Fruit fly (Drosophila melanogaster): ENCODE measurements around the gene CG14966.

CG14966 gene

dm6 chr3L:3197464-3197863, at the start of gene CG14966:
Gene CG14966 (minus strand): TSS chr3L:3197631.
- TF ChIP-seq noc (tag; optimal IDR thresholded peaks at IDR 0.05), result no peak

DNA sequence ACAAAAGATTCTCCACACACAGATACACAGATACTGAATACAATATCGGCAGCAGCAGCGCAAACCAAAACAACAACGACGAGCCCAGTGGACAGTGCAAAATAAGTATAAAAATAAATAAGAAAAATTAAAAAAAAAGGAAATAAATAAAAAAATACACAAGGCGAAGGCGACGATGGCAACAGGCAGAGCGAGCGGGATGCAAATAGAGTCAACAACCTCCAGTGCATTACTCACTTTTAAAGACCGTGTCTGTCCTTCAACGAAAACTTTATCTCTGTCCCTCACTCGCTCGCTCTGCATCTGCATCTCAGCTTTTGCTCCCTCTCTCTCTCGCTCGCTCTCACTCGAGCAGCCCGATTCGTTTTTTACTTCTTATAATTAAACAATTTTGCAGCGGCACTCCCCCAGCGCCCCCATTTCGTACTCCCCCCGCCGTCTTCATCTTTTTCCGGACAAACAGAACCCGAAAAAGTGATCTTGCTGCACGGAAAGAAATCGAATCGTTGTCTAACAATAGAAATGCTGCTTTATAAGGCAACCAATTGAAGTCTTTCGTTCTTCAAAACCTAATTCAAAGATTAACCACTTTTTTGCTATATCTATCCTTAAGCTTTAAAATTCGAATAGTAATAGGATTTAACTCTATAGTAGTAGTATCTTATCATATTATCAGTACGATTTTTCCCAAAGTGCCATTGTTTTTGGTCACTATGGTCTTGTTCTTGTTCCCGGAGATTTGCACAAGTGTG, 49.1 kb upstream of the CG14966 start:
- TF ChIP-seq noc (tag; optimal IDR thresholded peaks at IDR 0.05), result no peak

DNA sequence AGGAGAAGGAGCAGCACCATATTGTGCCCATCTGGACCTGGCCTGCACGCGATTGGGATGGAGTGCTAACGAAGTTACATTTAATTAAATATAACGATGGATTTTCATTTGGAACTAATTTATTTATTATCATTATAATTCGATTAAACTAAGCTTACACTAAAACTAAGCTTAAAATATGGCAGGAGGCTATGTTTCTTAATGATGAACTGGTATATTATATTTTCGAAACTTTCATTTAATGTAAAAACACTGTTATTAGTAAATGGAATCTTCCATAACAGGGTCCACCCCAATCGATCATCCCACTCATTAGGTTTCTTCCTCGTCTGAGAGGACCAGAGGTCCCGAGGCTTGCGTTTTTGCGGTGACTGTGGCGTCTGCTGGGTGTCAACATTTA, 47.8 kb upstream of the CG14966 start:
- no peak for TF ChIP-seq noc (tag; optimal IDR thresholded peaks at IDR 0.05)

dm6 chr3L:3244244-3245144, 47.1 kb upstream of the CG14966 start, which contains the start of gene CG12078:
Gene CG12078 (minus strand): TSS chr3L:3244294.
- TF ChIP-seq noc (tag; optimal IDR thresholded peaks at IDR 0.05), result no peak

- no peak for TF ChIP-seq noc (tag; optimal IDR thresholded peaks at IDR 0.05)
Measured at dm6 chr3L:3242121-3243083, 45.0 kb upstream of the CG14966 start.

DNA sequence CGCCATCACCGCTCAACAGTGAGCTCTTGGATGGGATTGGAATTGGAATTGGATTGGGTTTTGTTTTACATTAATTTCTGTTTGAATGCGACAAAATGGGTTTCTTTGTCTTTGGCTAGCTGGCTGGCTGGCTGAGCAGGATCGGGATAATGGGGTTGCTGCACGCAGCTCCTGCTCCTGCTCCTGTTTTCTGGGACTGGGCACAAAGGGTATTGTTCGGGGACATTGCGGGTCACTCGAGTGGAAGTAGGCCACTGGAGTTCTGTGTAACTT, 43.9 kb upstream of the CG14966 start:
- TF ChIP-seq noc (tag; optimal IDR thresholded peaks at IDR 0.05), result no peak

dm6 chr3L:3240597-3241367, 43.4 kb upstream of the CG14966 start:
- no peak for TF ChIP-seq noc (tag; optimal IDR thresholded peaks at IDR 0.05)

dm6 chr3L:3239785-3240596, 42.6 kb upstream of the CG14966 start:
- peak; percentile 61 for TF ChIP-seq noc (tag; optimal IDR thresholded peaks at IDR 0.05)

dm6 chr3L:3239033-3239752, 41.8 kb upstream of the CG14966 start, which contains the start of gene CG17746:
Gene CG17746 (minus strand): TSS chr3L:3239578.
- no peak for TF ChIP-seq noc (tag; optimal IDR thresholded peaks at IDR 0.05)

DNA sequence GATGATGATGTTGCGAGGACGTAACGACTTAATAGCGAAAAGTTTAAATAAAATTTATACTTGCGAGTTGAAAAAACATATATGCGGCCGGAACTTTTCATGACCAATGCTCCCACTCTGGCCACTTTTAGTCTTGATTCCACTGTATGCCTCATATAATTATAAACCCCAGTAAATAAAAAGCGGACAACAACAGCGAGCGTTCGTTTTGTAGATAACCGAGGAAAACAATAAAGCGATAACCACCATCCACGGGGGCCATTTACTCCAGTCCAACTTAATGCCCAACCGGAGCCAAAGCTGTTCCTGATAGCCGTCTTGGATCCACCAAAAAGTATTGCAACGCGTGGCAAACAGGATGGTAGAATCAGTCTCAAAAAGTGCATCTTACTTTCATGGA, 38.9 kb upstream of the CG14966 start:
- no peak for TF ChIP-seq noc (tag; optimal IDR thresholded peaks at IDR 0.05)

- TF ChIP-seq noc (tag; optimal IDR thresholded peaks at IDR 0.05), result no peak
Measured at dm6 chr3L:3226458-3226783, 29.0 kb upstream of the CG14966 start.

DNA sequence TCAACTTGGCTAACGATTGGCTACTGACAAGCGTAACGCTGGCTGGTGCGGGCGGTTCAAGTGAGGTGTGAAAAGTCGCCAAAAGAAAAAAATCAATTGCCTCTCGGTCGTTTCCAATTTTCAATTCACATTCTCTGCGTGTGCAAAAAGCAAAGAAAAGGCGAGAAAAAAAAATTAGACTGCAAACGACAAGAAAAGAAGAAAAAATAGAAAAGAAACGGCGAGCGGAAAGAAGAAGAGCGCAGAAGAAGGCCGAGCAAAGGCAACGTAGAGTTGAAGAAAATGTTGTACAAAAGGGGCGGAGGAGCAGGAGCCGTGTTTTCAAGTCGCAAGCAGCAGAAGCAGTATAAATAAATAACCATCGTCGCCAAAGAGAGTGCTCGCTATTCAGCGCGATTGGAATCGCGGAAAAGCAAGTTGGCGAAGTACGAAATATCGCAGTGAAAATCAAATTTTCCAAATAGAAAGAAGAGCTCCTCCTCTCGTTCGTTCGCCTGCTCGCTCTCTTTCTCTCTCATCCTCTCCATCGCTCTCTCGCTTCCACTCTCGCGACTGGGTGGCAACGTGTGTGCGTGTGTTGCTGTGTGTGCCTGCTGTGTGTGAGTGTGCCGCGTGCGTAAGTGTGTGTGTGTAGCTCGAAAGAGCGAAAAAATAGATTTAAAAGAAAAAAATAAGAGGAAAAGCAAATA, 28.5 kb upstream of the CG14966 start:
- no peak for TF ChIP-seq noc (tag; optimal IDR thresholded peaks at IDR 0.05)
